Fruit fly (Drosophila melanogaster): ENCODE measurements around the gene Cyp6d5.

The Cyp6d5 gene

dm6 chr3R:14061988-14062868 lies 33.2 kb downstream of the Cyp6d5 start (continued):
- TF ChIP-seq CG14441 (GFP tag; IDR thresholded peaks at IDR 0.05) (peak; percentile 11; the same call in 1 of the 2 replicates), E2f2 (GFP tag; IDR thresholded peaks at IDR 0.05) (no peak), CHES-1-like (GFP tag; optimal IDR thresholded peaks at IDR 0.05) (no peak), GATAe (GFP tag; conservative IDR thresholded peaks at IDR 0.05) (no peak), kah (GFP tag; optimal IDR thresholded peaks at IDR 0.05) (peak; percentile 41), Blimp-1 (GFP tag; optimal IDR thresholded peaks at IDR 0.05) (no peak), Elba2 (GFP tag; optimal IDR thresholded peaks at IDR 0.05) (no peak), CG18764 (GFP tag; optimal IDR thresholded peaks at IDR 0.05) (no peak), CG6854 (GFP tag; optimal IDR thresholded peaks at IDR 0.05) (peak; percentile 27), CG11723 (GFP tag; optimal IDR thresholded peaks at IDR 0.05) (peak; percentile 5), rib (GFP tag; IDR thresholded peaks at IDR 0.05) (no peak), B-H2 (GFP tag; optimal IDR thresholded peaks at IDR 0.05) (no peak), ERR (GFP tag; optimal IDR thresholded peaks at IDR 0.05) (no peak), aop (GFP tag; IDR thresholded peaks at IDR 0.05) (no peak), CG11398 (GFP tag; optimal IDR thresholded peaks at IDR 0.05) (no peak), Deaf1 (tag; optimal IDR thresholded peaks at IDR 0.05) (no peak), CG7987 (GFP tag; optimal IDR thresholded peaks at IDR 0.05) (no peak), cato (GFP tag; optimal IDR thresholded peaks at IDR 0.05; ENCODE audit: borderline replicate concordance) (no peak), CG18262 (tag; optimal IDR thresholded peaks at IDR 0.05) (peak; percentile 54), mld (GFP tag; IDR thresholded peaks at IDR 0.05; ENCODE audit: partially characterized antibody) (no peak), CG6254 (GFP tag; optimal IDR thresholded peaks at IDR 0.05) (no peak), NK7.1 (GFP tag; optimal IDR thresholded peaks at IDR 0.05) (no peak), CG2202 (tag; optimal IDR thresholded peaks at IDR 0.05) (no peak), CG4404 (GFP tag; IDR thresholded peaks at IDR 0.05) (no peak), so (GFP tag; IDR thresholded peaks at IDR 0.05) (no peak), CG4328 (GFP tag; optimal IDR thresholded peaks at IDR 0.05) (no peak), grn (GFP tag; optimal IDR thresholded peaks at IDR 0.05) (no peak), wek (GFP tag; optimal IDR thresholded peaks at IDR 0.05) (no peak), CG16863 (GFP tag; optimal IDR thresholded peaks at IDR 0.05) (peak; percentile 7), Hr78 (GFP tag; optimal IDR thresholded peaks at IDR 0.05) (no peak), Meics (GFP tag; optimal IDR thresholded peaks at IDR 0.05) (peak; percentile 71), eyg (GFP tag; optimal IDR thresholded peaks at IDR 0.05) (no peak), btn (GFP tag; optimal IDR thresholded peaks at IDR 0.05) (no peak), slbo (GFP tag; IDR thresholded peaks at IDR 0.05) (peak; percentile 60; the same call in 1 of the 2 replicates), ase (GFP tag; IDR thresholded peaks at IDR 0.05) (no peak; the same call in 2 of the 3 replicates), CG10366 (GFP tag; IDR thresholded peaks at IDR 0.05) (no peak), Pdp1 (GFP tag; optimal IDR thresholded peaks at IDR 0.05) (peak in 1 of 2 experiments; percentile 96), Hmx (GFP tag; optimal IDR thresholded peaks at IDR 0.05) (no peak), sna (GFP tag; IDR thresholded peaks at IDR 0.05; ENCODE audit: partially characterized antibody) (no peak), Hand (GFP tag; optimal IDR thresholded peaks at IDR 0.05) (no peak), MBD-R2 (GFP tag; IDR thresholded peaks at IDR 0.05) (no peak), toy (GFP tag; IDR thresholded peaks at IDR 0.05) (no peak), scrt (GFP tag; optimal IDR thresholded peaks at IDR 0.05) (peak; percentile 20), CG6791 (GFP tag; IDR thresholded peaks at IDR 0.05; ENCODE audit: partially characterized antibody) (peak; percentile 57; the same call in 1 of the 3 replicates), CG18599 (GFP tag; optimal IDR thresholded peaks at IDR 0.05) (peak; percentile 72), ATbp (GFP tag; optimal IDR thresholded peaks at IDR 0.05) (no peak), pho (GFP tag; optimal IDR thresholded peaks at IDR 0.05) (peak; percentile 29), Max (GFP tag; optimal IDR thresholded peaks at IDR 0.05) (peak; percentile 2)

All from whole organism, embryonic.